Worm (Caenorhabditis elegans) whole organism, L2 larva: Measurements from ENCODE around the gene piit-1.

Experiments
- C34F6.9 ChIP-seq: fragments of 150-350 bp; optimal IDR thresholded peaks from 2 replicates; lab custom pipeline; 2014; ENCODE audit warnings: missing biosample characterization, missing genetic modification characterization
- alr-1 ChIP-seq: fragments of 150-350 bp; optimal IDR thresholded peaks from 2 replicates; lab custom pipeline; 2014; ENCODE audit warnings: missing biosample characterization, missing genetic modification characterization
- aly-2 ChIP-seq: fragments of 150-350 bp; optimal IDR thresholded peaks from 2 replicates; lab custom pipeline; 2014; ENCODE audit warnings: missing biosample characterization, missing genetic modification characterization
- ama-1 ChIP-seq: fragments of 150-350 bp; optimal IDR thresholded peaks from 2 replicates; lab custom pipeline; 2018; ENCODE audit warnings: inconsistent platforms
- ceh-82 ChIP-seq: fragments of 150-350 bp; optimal IDR thresholded peaks from 2 replicates; lab custom pipeline; 2014; ENCODE audit warnings: missing biosample characterization, missing genetic modification characterization
- fos-1 ChIP-seq: fragments of 150-350 bp; optimal IDR thresholded peaks from 2 replicates; lab custom pipeline; 2014; ENCODE audit warnings: missing biosample characterization, missing genetic modification characterization
- nhr-12 ChIP-seq: fragments of 150-350 bp; optimal IDR thresholded peaks from 2 replicates; lab custom pipeline; 2014; ENCODE audit warnings: missing biosample characterization, missing genetic modification characterization
- nhr-129 ChIP-seq: fragments of 150-350 bp; optimal IDR thresholded peaks from 2 replicates; lab custom pipeline; 2014; ENCODE audit warnings: missing biosample characterization, missing genetic modification characterization
- skn-1 ChIP-seq: sonication (generic microtip); optimal IDR thresholded peaks from 2 replicates; lab custom pipeline; 2017; ENCODE audit warnings: missing biosample characterization, missing genetic modification characterization
- snpc-4 ChIP-seq: fragments of 150-350 bp; optimal IDR thresholded peaks from 2 replicates; lab custom pipeline; 2014; ENCODE audit warnings: missing biosample characterization, missing genetic modification characterization
- zag-1 ChIP-seq: fragments of 150-350 bp; optimal IDR thresholded peaks from 2 replicates; lab custom pipeline; 2014; ENCODE audit warnings: missing biosample characterization, missing genetic modification characterization
- ztf-11 ChIP-seq: sonication (generic microtip); optimal IDR thresholded peaks from 2 replicates; lab custom pipeline; 2017; ENCODE audit warnings: missing biosample characterization, missing genetic modification characterization

DNA sequence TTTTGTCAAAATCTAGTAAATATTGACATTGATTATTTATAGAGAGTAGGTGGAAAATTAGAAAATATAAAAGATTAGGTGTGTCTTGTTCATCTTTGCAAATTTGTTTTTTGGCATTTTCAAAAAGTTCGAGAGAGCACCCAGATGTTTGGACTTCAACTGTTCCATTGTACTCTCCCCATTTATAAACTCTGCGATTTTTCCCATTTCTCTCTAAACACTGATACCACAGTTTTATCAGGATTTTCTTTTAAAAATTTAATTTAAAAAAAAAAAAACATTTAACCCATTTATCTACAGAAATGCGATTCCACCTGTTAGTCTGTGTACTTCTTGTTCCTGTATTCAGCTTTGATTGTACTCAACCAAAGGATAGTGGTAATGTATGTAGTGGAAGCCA, 3.1 kb upstream of the piit-1 start, which contains the start of gene tag-290:
- TF ChIP-seq zag-1 (tag; lab: Kevin White, UChicago): no peak
- TF ChIP-seq snpc-4: no peak
- no peak for TF ChIP-seq aly-2 (tag; lab: Kevin White, UChicago)
- TF ChIP-seq ama-1 (lab: Kevin White, UChicago): no peak
- TF ChIP-seq nhr-129 (tag; lab: Kevin White, UChicago): no peak
- no peak for TF ChIP-seq ceh-82 (tag; lab: Kevin White, UChicago)
- no peak for TF ChIP-seq alr-1 (tag; lab: Kevin White, UChicago)
- no peak for TF ChIP-seq ztf-11 (tag; lab: Kevin White, UChicago)
- TF ChIP-seq skn-1 (tag; lab: Kevin White, UChicago): no peak
- no peak for TF ChIP-seq C34F6.9 (tag; lab: Kevin White, UChicago)
- TF ChIP-seq fos-1: no peak
- TF ChIP-seq nhr-12: no peak
